Worm (Caenorhabditis elegans) whole organism, midembryonic: ENCODE data around the gene clec-137.

ENCODE experiments used
- cog-1 ChIP-seq: sonication (generic microtip); optimal IDR thresholded peaks from 2 replicates; lab custom pipeline; 2016; ENCODE audit warnings: missing genetic modification characterization, missing compliant biosample characterization
- flt-1 ChIP-seq: fragments of 200-800 bp; sonication (Bioruptor generic); IDR thresholded peaks from 2 replicates; pipeline ENCODE4 v1.3.6; 2022; ENCODE audit warnings: missing genetic modification characterization, missing compliant biosample characterization
- klf-2 ChIP-seq: fragments of 200-800 bp; sonication (Bioruptor generic); conservative IDR thresholded peaks from 2 replicates; pipeline ENCODE4 v1.3.6; 2022; ENCODE audit warnings: missing genetic modification reagents, missing genetic modification characterization, missing compliant biosample characterization
- ref-1 ChIP-seq: fragments of 200-800 bp; sonication (Bioruptor generic); conservative IDR thresholded peaks from 2 replicates; pipeline ENCODE4 v1.3.6; 2022; ENCODE audit warnings: missing genetic modification reagents, missing genetic modification characterization, missing compliant biosample characterization
- tab-1 ChIP-seq: fragments of 200-800 bp; sonication (Bioruptor generic); IDR thresholded peaks from 2 replicates; pipeline ENCODE4 v1.3.6; 2022; ENCODE audit warnings: missing genetic modification characterization, missing compliant biosample characterization
- ztf-23 ChIP-seq: fragments of 200-800 bp; sonication (Bioruptor generic); IDR thresholded peaks from 2 replicates; pipeline ENCODE4 v1.3.6; 2022; ENCODE audit warnings: missing genetic modification reagents, missing genetic modification characterization, missing compliant biosample characterization
- ztf-29 ChIP-seq: fragments of 200-800 bp; sonication (Bioruptor generic); IDR thresholded peaks from 2 replicates; pipeline ENCODE4 v1.3.6; 2022; ENCODE audit warnings: missing genetic modification reagents, missing genetic modification characterization, missing compliant biosample characterization

- TF ChIP-seq ztf-23 (no peak), flt-1 (no peak), ztf-29 (no peak), cog-1 (tag; lab: Kevin White, UChicago) (no peak), ref-1 (GFP tag; lab: Robert Waterston, UW) (no peak), klf-2 (GFP tag; lab: Robert Waterston, UW) (no peak), tab-1 (no peak)
Measured at ce11 chrII:4590086-4590485, 27.8 kb downstream of the clec-137 start.
